Fruit fly (Drosophila melanogaster) whole organism, embryonic: ENCODE results near the gene Drs.
A peak's percentile ranks its signal among the peaks of the same experiment; 100 is the strongest.

Experiments
- Blimp-1 ChIP-seq: fragments of 200-800 bp; sonication (Bioruptor generic); optimal IDR thresholded peaks from 3 replicates; lab custom pipeline; 2018; ENCODE audit warnings: missing biosample characterization, missing genetic modification characterization, mild to moderate bottlenecking, moderate library complexity, missing genetic modification reagents
- CG11696 ChIP-seq: fragments of 200-800 bp; sonication (Bioruptor generic); IDR thresholded peaks from 2 replicates; pipeline ENCODE4 v1.3.6; 2022; ENCODE audit warnings: missing biosample characterization, missing genetic modification characterization
- CG13424 ChIP-seq: fragments of 200-800 bp; sonication (Bioruptor generic); optimal IDR thresholded peaks from 2 replicates; lab custom pipeline; 2019; ENCODE audit warnings: missing biosample characterization, mild to moderate bottlenecking, missing genetic modification characterization, moderate library complexity
- CG1647 ChIP-seq: fragments of 200-800 bp; sonication (Bioruptor generic); optimal IDR thresholded peaks from 3 replicates; lab custom pipeline; 2016; ENCODE audit warnings: missing biosample characterization, missing genetic modification characterization
- CG16815 ChIP-seq: fragments of 200-800 bp; sonication (Bioruptor generic); optimal IDR thresholded peaks from 3 replicates; lab custom pipeline; 2017; ENCODE audit warnings: missing biosample characterization, mild to moderate bottlenecking, missing genetic modification characterization
- CG16863 ChIP-seq: fragments of 200-800 bp; sonication (Bioruptor generic); optimal IDR thresholded peaks from 3 replicates; lab custom pipeline; 2016; ENCODE audit warnings: missing biosample characterization, missing genetic modification characterization
- CG18262 ChIP-seq: fragments of 200-800 bp; optimal IDR thresholded peaks from 3 replicates; lab custom pipeline; 2019; ENCODE audit warnings: missing biosample characterization, mild to moderate bottlenecking, missing genetic modification characterization, moderate library complexity
- CG2712 ChIP-seq: fragments of 200-800 bp; optimal IDR thresholded peaks from 3 replicates; lab custom pipeline; 2019; ENCODE audit warnings: missing biosample characterization, mild to moderate bottlenecking, missing genetic modification characterization, moderate library complexity
- CG2875 ChIP-seq: fragments of 200-800 bp; sonication (Bioruptor generic); optimal IDR thresholded peaks from 2 replicates; lab custom pipeline; 2017; ENCODE audit warnings: missing biosample characterization, mild to moderate bottlenecking, missing genetic modification characterization, missing genetic modification reagents
- CG31441 ChIP-seq: fragments of 200-800 bp; sonication (Bioruptor generic); IDR thresholded peaks from 2 replicates; pipeline ENCODE4 v1.3.6; 2022; ENCODE audit warnings: missing biosample characterization, missing genetic modification characterization
- CG3281 ChIP-seq: fragments of 200-800 bp; sonication (Bioruptor generic); optimal IDR thresholded peaks from 3 replicates; lab custom pipeline; 2017; ENCODE audit warnings: missing biosample characterization, mild to moderate bottlenecking, missing genetic modification characterization
- CG34224 ChIP-seq: fragments of 200-800 bp; sonication (Bioruptor generic); IDR thresholded peaks from 3 replicates; pipeline ENCODE4 v1.3.6; 2022; ENCODE audit warnings: missing biosample characterization, missing genetic modification characterization; ENCODE audit not compliant: partially characterized antibody
- CG4707 ChIP-seq: fragments of 200-800 bp; sonication (Bioruptor generic); optimal IDR thresholded peaks from 2 replicates; lab custom pipeline; 2018; ENCODE audit warnings: missing biosample characterization, mild to moderate bottlenecking, missing genetic modification characterization, moderate library complexity
- CG4820 ChIP-seq: fragments of 200-800 bp; sonication (Bioruptor generic); optimal IDR thresholded peaks from 3 replicates; lab custom pipeline; 2016; ENCODE audit warnings: missing biosample characterization, missing genetic modification characterization
- CG6254 ChIP-seq: fragments of 200-800 bp; sonication (Bioruptor generic); optimal IDR thresholded peaks from 3 replicates; lab custom pipeline; 2017; ENCODE audit warnings: mild to moderate bottlenecking, missing biosample characterization, missing genetic modification reagents, missing genetic modification characterization
- CG6791 ChIP-seq: fragments of 200-800 bp; sonication (Bioruptor generic); IDR thresholded peaks from 3 replicates; pipeline ENCODE4 v1.3.6; 2022; ENCODE audit warnings: missing biosample characterization, missing genetic modification characterization; ENCODE audit not compliant: partially characterized antibody
- CG6813 ChIP-seq: fragments of 200-800 bp; sonication (Bioruptor generic); optimal IDR thresholded peaks from 2 replicates; lab custom pipeline; 2017; ENCODE audit warnings: missing biosample characterization, missing genetic modification characterization, mild to moderate bottlenecking, moderate library complexity, missing genetic modification reagents
- CG8290 ChIP-seq, 3 experiments: fragments of 200-800 bp; sonication (Bioruptor generic); optimal IDR thresholded peaks; 2 replicates each; lab custom pipeline; 2016 to 2019; ENCODE audit warnings: missing biosample characterization in 3 of 3, missing genetic modification characterization in 3 of 3, mild to moderate bottlenecking in 2 of 3, moderate library complexity in 1 of 3
- D ChIP-seq, 2 experiments: fragments of 200-800 bp in 1 of 2; fragments of >200 bp in 1 of 2; sonication (Bioruptor generic) in 1 of 2; optimal IDR thresholded peaks; 2 replicates in 1 of 2; 3 replicates in 1 of 2; lab custom pipeline; 2017; ENCODE audit warnings: mild to moderate bottlenecking in 1 of 2, missing biosample characterization in 1 of 2, missing genetic modification characterization in 1 of 2, missing genetic modification reagents in 1 of 2
- Dll ChIP-seq: fragments of 200-800 bp; sonication (Bioruptor generic); IDR thresholded peaks from 4 replicates; pipeline ENCODE4 v1.3.6; 2022; ENCODE audit warnings: missing biosample characterization, missing genetic modification characterization; ENCODE audit not compliant: partially characterized antibody
- Drgx ChIP-seq: fragments of 200-800 bp; sonication (Bioruptor generic); IDR thresholded peaks from 2 replicates; pipeline ENCODE4 v1.3.6; 2022; ENCODE audit warnings: missing biosample characterization, missing genetic modification characterization
- ERR ChIP-seq: fragments of 200-800 bp; sonication (Bioruptor generic); optimal IDR thresholded peaks from 2 replicates; lab custom pipeline; 2016; ENCODE audit warnings: missing biosample characterization, missing genetic modification characterization
- Elba2 ChIP-seq: fragments of 200-800 bp; sonication (Bioruptor generic); optimal IDR thresholded peaks from 3 replicates; lab custom pipeline; 2016; ENCODE audit warnings: missing biosample characterization, missing genetic modification characterization
- HLH54F ChIP-seq: fragments of 200-800 bp; sonication (Bioruptor generic); optimal IDR thresholded peaks from 3 replicates; lab custom pipeline; 2016; ENCODE audit warnings: missing biosample characterization, missing genetic modification characterization
- Neu2 ChIP-seq: fragments of 200-800 bp; sonication (Bioruptor generic); optimal IDR thresholded peaks from 3 replicates; lab custom pipeline; 2016; ENCODE audit warnings: missing biosample characterization, missing genetic modification characterization, borderline replicate concordance
- PHDP ChIP-seq: fragments of 200-800 bp; sonication (Bioruptor generic); optimal IDR thresholded peaks from 3 replicates; lab custom pipeline; 2018; ENCODE audit warnings: missing biosample characterization, mild to moderate bottlenecking, missing genetic modification characterization, moderate library complexity
- Six4 ChIP-seq: fragments of 200-800 bp; sonication (Bioruptor generic); optimal IDR thresholded peaks from 2 replicates; lab custom pipeline; 2016; ENCODE audit warnings: missing biosample characterization, missing genetic modification characterization
- Ssrp ChIP-seq: fragments of 200-800 bp; sonication (Bioruptor generic); optimal IDR thresholded peaks from 2 replicates; lab custom pipeline; 2018; ENCODE audit warnings: missing biosample characterization, mild to moderate bottlenecking, missing genetic modification characterization, moderate library complexity
- az2 ChIP-seq: fragments of 200-800 bp; sonication (Bioruptor generic); optimal IDR thresholded peaks from 3 replicates; lab custom pipeline; 2016; ENCODE audit warnings: missing biosample characterization, missing genetic modification characterization
- bbx ChIP-seq: fragments of 200-800 bp; sonication (Bioruptor generic); IDR thresholded peaks from 2 replicates; pipeline ENCODE4 v1.3.6; 2022; ENCODE audit warnings: missing biosample characterization, missing genetic modification characterization; ENCODE audit not compliant: partially characterized antibody
- bsh ChIP-seq, 2 experiments: fragments of 200-800 bp; sonication (Bioruptor generic); optimal IDR thresholded peaks; 2 replicates each; lab custom pipeline; 2017 to 2018; ENCODE audit warnings: mild to moderate bottlenecking in 2 of 2, missing biosample characterization in 2 of 2, missing genetic modification characterization in 2 of 2, moderate library complexity in 1 of 2
- croc ChIP-seq: fragments of 200-800 bp; sonication (Bioruptor generic); conservative IDR thresholded peaks from 3 replicates; pipeline ENCODE4 v1.3.6; 2022; ENCODE audit warnings: missing biosample characterization, missing genetic modification characterization
- esg ChIP-seq: fragments of 200-800 bp; sonication (Bioruptor generic); conservative IDR thresholded peaks from 2 replicates; pipeline ENCODE4 v1.3.6; 2022; ENCODE audit warnings: missing biosample characterization, missing genetic modification characterization
- gem ChIP-seq: fragments of 200-800 bp; sonication (Bioruptor generic); optimal IDR thresholded peaks from 2 replicates; lab custom pipeline; 2019; ENCODE audit warnings: missing biosample characterization, mild to moderate bottlenecking, missing genetic modification characterization, moderate library complexity
- lab ChIP-seq: fragments of 200-800 bp; sonication (Bioruptor generic); optimal IDR thresholded peaks from 3 replicates; lab custom pipeline; 2017; ENCODE audit warnings: missing biosample characterization, missing genetic modification characterization, mild to moderate bottlenecking, moderate library complexity, missing genetic modification reagents
- lola ChIP-seq, 3 experiments: fragments of >200 bp in 2 of 3; fragments of 200-800 bp in 1 of 3; sonication (Bioruptor generic) in 1 of 3; optimal IDR thresholded peaks; 2 replicates each; lab custom pipeline; 2017 to 2019; ENCODE audit warnings: missing biosample characterization in 3 of 3, missing genetic modification characterization in 3 of 3, mild to moderate bottlenecking in 1 of 3, moderate library complexity in 1 of 3
- nerfin-2 ChIP-seq: fragments of 200-800 bp; sonication (Bioruptor generic); IDR thresholded peaks from 2 replicates; pipeline ENCODE4 v1.3.6; 2022; ENCODE audit warnings: missing biosample characterization, missing genetic modification characterization; ENCODE audit not compliant: partially characterized antibody
- nmo ChIP-seq: fragments of 200-800 bp; sonication (Bioruptor generic); optimal IDR thresholded peaks from 2 replicates; lab custom pipeline; 2018; ENCODE audit warnings: missing biosample characterization, mild to moderate bottlenecking, missing genetic modification characterization, moderate library complexity
- nom ChIP-seq: fragments of 200-800 bp; sonication (Bioruptor generic); optimal IDR thresholded peaks from 2 replicates; lab custom pipeline; 2017; ENCODE audit warnings: missing biosample characterization, missing genetic modification characterization, mild to moderate bottlenecking, moderate library complexity, missing genetic modification reagents
- pita ChIP-seq: fragments of 200-800 bp; sonication (Bioruptor generic); optimal IDR thresholded peaks from 2 replicates; lab custom pipeline; 2017; ENCODE audit warnings: missing biosample characterization, mild to moderate bottlenecking, missing genetic modification characterization
- prd ChIP-seq, 3 experiments: fragments of >200 bp in 2 of 3; fragments of 200-800 bp in 1 of 3; sonication (Bioruptor generic) in 1 of 3; optimal IDR thresholded peaks in 2 of 3; IDR thresholded peaks in 1 of 3; 2 replicates in 2 of 3; 3 replicates in 1 of 3; pipeline versions ENCODE4 v1.3.6 to Lab custom; 2017 to 2022; ENCODE audit warnings: missing biosample characterization in 1 of 3, missing genetic modification characterization in 1 of 3
- sens ChIP-seq: fragments of 200-800 bp; sonication (Bioruptor generic); peaks from one replicate; lab custom pipeline; 2016; ENCODE audit warnings: missing biosample characterization, missing genetic modification characterization
- sima ChIP-seq: fragments of 200-800 bp; sonication (Bioruptor generic); optimal IDR thresholded peaks from 2 replicates; lab custom pipeline; 2016; ENCODE audit warnings: missing biosample characterization, missing genetic modification characterization
- tio ChIP-seq: fragments of 200-800 bp; sonication (Bioruptor generic); optimal IDR thresholded peaks from 2 replicates; lab custom pipeline; 2017; ENCODE audit warnings: missing biosample characterization, missing genetic modification characterization, inconsistent platforms
- ttk ChIP-seq: fragments of 200-800 bp; sonication (Bioruptor generic); IDR thresholded peaks from 2 replicates; pipeline ENCODE4 v2.1.2; 2022; ENCODE audit warnings: missing biosample characterization, missing genetic modification characterization
- unpg ChIP-seq: fragments of 200-800 bp; sonication (Bioruptor generic); optimal IDR thresholded peaks from 3 replicates; lab custom pipeline; 2018; ENCODE audit warnings: missing biosample characterization, mild to moderate bottlenecking, missing genetic modification characterization, moderate library complexity

Drs gene

dm6 chr3L:3338882-3339590, 30.3 kb upstream of the Drs start (continued):
- peak; percentile 16 for TF ChIP-seq nom
- TF ChIP-seq croc (GFP tag; lab: Robert Waterston, UW): peak; percentile 23; the same call in 1 of the 3 replicates
- TF ChIP-seq bsh (GFP tag; optimal IDR thresholded peaks at IDR 0.05; lab: Kevin White, UChicago): peak; percentile 54 to 60
- no peak for TF ChIP-seq esg
- no peak for TF ChIP-seq ERR (GFP tag; lab: Kevin White, UChicago)
- peak; percentile 71 for TF ChIP-seq sens (GFP tag; lab: Kevin White, UChicago)
- peak; percentile 91 for TF ChIP-seq Elba2 (GFP tag; lab: Kevin White, UChicago)
- TF ChIP-seq PHDP: peak; percentile 6
- TF ChIP-seq CG13424 (tag; lab: Kevin White, UChicago): peak; percentile 10
- peak; percentile 48 for TF ChIP-seq CG18262 (tag; lab: Kevin White, UChicago)
- TF ChIP-seq Blimp-1: peak; percentile 34
- no peak for TF ChIP-seq CG16863 (GFP tag; lab: Kevin White, UChicago)
- peak; percentile 39 for TF ChIP-seq Ssrp
- TF ChIP-seq CG6254 (GFP tag; lab: Kevin White, UChicago): peak; percentile 27
- TF ChIP-seq D (optimal IDR thresholded peaks at IDR 0.05; lab: Kevin White, UChicago): no peak
- peak; percentile 17 for TF ChIP-seq D (GFP tag; optimal IDR thresholded peaks at IDR 0.05; lab: Kevin White, UChicago)
- peak; percentile 30 for TF ChIP-seq CG2712 (tag; lab: Kevin White, UChicago)
- no peak for TF ChIP-seq Dll (GFP tag; lab: Robert Waterston, UW)
- no peak for TF ChIP-seq unpg (GFP tag; lab: Kevin White, UChicago)
- TF ChIP-seq CG31441 (GFP tag; lab: Robert Waterston, UW): peak; percentile 8; the same call in 1 of the 2 replicates
- TF ChIP-seq CG3281: no peak
- TF ChIP-seq Drgx (GFP tag; lab: Robert Waterston, UW): peak; percentile 75
- peak; percentile 38 for TF ChIP-seq nmo
- TF ChIP-seq lola (GFP tag; optimal IDR thresholded peaks at IDR 0.05; lab: Kevin White, UChicago): peak in 1 of 3 experiments; percentile 13
- TF ChIP-seq gem (tag; lab: Kevin White, UChicago): peak; percentile 25
- peak; percentile 88 for TF ChIP-seq Neu2 (GFP tag; lab: Kevin White, UChicago)
- no peak for TF ChIP-seq CG4820
- no peak for TF ChIP-seq az2 (GFP tag; lab: Kevin White, UChicago)
- TF ChIP-seq bbx (GFP tag; lab: Robert Waterston, UW): no peak

- TF ChIP-seq ttk (GFP tag; lab: Robert Waterston, UW) (no peak), CG2875 (GFP tag; lab: Kevin White, UChicago) (no peak), CG6791 (GFP tag; lab: Robert Waterston, UW) (no peak), CG34224 (GFP tag; lab: Robert Waterston, UW) (no peak), HLH54F (GFP tag; lab: Kevin White, UChicago) (no peak), pita (no peak), CG6813 (GFP tag; lab: Kevin White, UChicago) (no peak), CG8290 (GFP tag; optimal IDR thresholded peaks at IDR 0.05; lab: Kevin White, UChicago) (no peak), CG8290 (tag; optimal IDR thresholded peaks at IDR 0.05; lab: Kevin White, UChicago) (peak in 1 of 2 experiments; percentile 38), nerfin-2 (GFP tag; lab: Robert Waterston, UW) (no peak), sima (GFP tag; lab: Kevin White, UChicago) (no peak), CG4707 (no peak), prd (optimal IDR thresholded peaks at IDR 0.05; lab: Kevin White, UChicago) (no peak), prd (GFP tag; IDR thresholded peaks at IDR 0.05; lab: Robert Waterston, UW) (0 out of 3 replicates have a peak, but pooled peaks have one; percentile 9), Six4 (no peak), CG16815 (no peak), CG11696 (GFP tag; lab: Robert Waterston, UW) (no peak), tio (GFP tag; lab: Kevin White, UChicago) (no peak), CG1647 (GFP tag; lab: Kevin White, UChicago) (no peak), lab (GFP tag; lab: Kevin White, UChicago) (peak; percentile 37)
Measured at dm6 chr3L:3339695-3340226, 29.6 kb upstream of the Drs start.
